Worm (Caenorhabditis elegans): ENCODE measurements around the gene acy-3.

Gene acy-3

ce11 chrIII:3786427-3786935 is at the start of gene acy-3:
Gene acy-3 (minus strand): TSS chrIII:3786477.
- no peak for TF ChIP-seq C08G9.2 (tag; optimal IDR thresholded peaks at IDR 0.05)
- TF ChIP-seq pax-1 (tag; optimal IDR thresholded peaks at IDR 0.05): no peak
- no peak for TF ChIP-seq sox-2 (GFP tag; IDR thresholded peaks at IDR 0.05)
- TF ChIP-seq pag-3 (tag; optimal IDR thresholded peaks at IDR 0.05; ENCODE audit: borderline replicate concordance): no peak
- TF ChIP-seq syd-9 (tag; optimal IDR thresholded peaks at IDR 0.05): no peak
- no peak for TF ChIP-seq zip-5 (tag; optimal IDR thresholded peaks at IDR 0.05)
- TF ChIP-seq unc-42 (tag; optimal IDR thresholded peaks at IDR 0.05): no peak
- no peak for TF ChIP-seq ceh-19 (GFP tag; optimal IDR thresholded peaks at IDR 0.05)
- no peak for TF ChIP-seq lim-6 (tag; optimal IDR thresholded peaks at IDR 0.05)
- peak; percentile 60 for TF ChIP-seq unc-55 (GFP tag; optimal IDR thresholded peaks at IDR 0.05)
- no peak for TF ChIP-seq nhr-232 (tag; optimal IDR thresholded peaks at IDR 0.05)
- TF ChIP-seq ceh-30 (tag; optimal IDR thresholded peaks at IDR 0.05): no peak
- no peak for TF ChIP-seq K02D7.2 (tag; optimal IDR thresholded peaks at IDR 0.05)
- no peak for TF ChIP-seq eyg-1 (tag; optimal IDR thresholded peaks at IDR 0.05)
- TF ChIP-seq nfya-1 (tag; optimal IDR thresholded peaks at IDR 0.05): peak; percentile 47
- no peak for TF ChIP-seq pha-4 (tag; optimal IDR thresholded peaks at IDR 0.05)
- TF ChIP-seq ref-2 (tag; optimal IDR thresholded peaks at IDR 0.05): peak; percentile 64
- TF ChIP-seq Y22D7AL.16 (tag; optimal IDR thresholded peaks at IDR 0.05): no peak
- TF ChIP-seq ceh-48 (tag; optimal IDR thresholded peaks at IDR 0.05): no peak
- TF ChIP-seq hlh-13 (GFP tag; optimal IDR thresholded peaks at IDR 0.05): no peak
- TF ChIP-seq lin-11 (tag; optimal IDR thresholded peaks at IDR 0.05): no peak
- TF ChIP-seq ceh-45 (GFP tag; IDR thresholded peaks at IDR 0.05): no peak
- no peak for TF ChIP-seq ceh-24 (tag; optimal IDR thresholded peaks at IDR 0.05)
- no peak for TF ChIP-seq T23F11.4 (GFP tag; optimal IDR thresholded peaks at IDR 0.05)
- peak; percentile 70 for TF ChIP-seq F13H6.1 (tag; optimal IDR thresholded peaks at IDR 0.05)
- no peak for TF ChIP-seq ceh-14 (tag; optimal IDR thresholded peaks at IDR 0.05)
- peak; percentile 73 for TF ChIP-seq rnt-1 (tag; optimal IDR thresholded peaks at IDR 0.05)
- peak; percentile 32 for TF ChIP-seq ceh-31 (tag; optimal IDR thresholded peaks at IDR 0.05)
- TF ChIP-seq elt-4 (tag; optimal IDR thresholded peaks at IDR 0.05): no peak
- peak; percentile 7 for TF ChIP-seq che-1 (tag; optimal IDR thresholded peaks at IDR 0.05)
- peak; percentile 56 for TF ChIP-seq ceh-18 (tag; optimal IDR thresholded peaks at IDR 0.05)
- no peak for TF ChIP-seq C38D4.7 (GFP tag; optimal IDR thresholded peaks at IDR 0.05)
- peak; percentile 44 for TF ChIP-seq tbx-2 (tag; optimal IDR thresholded peaks at IDR 0.05)
- TF ChIP-seq ceh-34 (tag; optimal IDR thresholded peaks at IDR 0.05): peak; percentile 40
- no peak for TF ChIP-seq unc-3 (GFP tag; conservative IDR thresholded peaks at IDR 0.05)
- no peak for TF ChIP-seq unc-3 (tag; optimal IDR thresholded peaks at IDR 0.05)
- TF ChIP-seq npax-4 (tag; optimal IDR thresholded peaks at IDR 0.05): no peak
- peak; percentile 3 for TF ChIP-seq gmeb-2 (tag; optimal IDR thresholded peaks at IDR 0.05)
- TF ChIP-seq dve-1 (tag; optimal IDR thresholded peaks at IDR 0.05): no peak
- no peak for TF ChIP-seq ceh-9 (tag; optimal IDR thresholded peaks at IDR 0.05)
- peak; percentile 13 for TF ChIP-seq ceh-2 (tag; optimal IDR thresholded peaks at IDR 0.05)
- no peak for TF ChIP-seq tbx-7 (tag; optimal IDR thresholded peaks at IDR 0.05)
- no peak for TF ChIP-seq ets-4 (tag; optimal IDR thresholded peaks at IDR 0.05)
- peak; percentile 13 for TF ChIP-seq hlh-30 (tag; optimal IDR thresholded peaks at IDR 0.05; ENCODE audit: insufficient read depth)
- no peak for TF ChIP-seq pat-9 (tag; optimal IDR thresholded peaks at IDR 0.05)
- no peak for TF ChIP-seq hlh-8 (tag; optimal IDR thresholded peaks at IDR 0.05)
- no peak for TF ChIP-seq K09A11.1 (tag; optimal IDR thresholded peaks at IDR 0.05; ENCODE audit: insufficient read depth)
